Fruit fly (Drosophila melanogaster) whole organism, prepupa: ENCODE results near the gene CG5191.

Experiments
- CG10669 ChIP-seq: fragments of 200-800 bp; sonication (Bioruptor generic); optimal IDR thresholded peaks from 3 replicates; lab custom pipeline; 2018; ENCODE audit warnings: missing biosample characterization, mild to moderate bottlenecking, missing genetic modification characterization, moderate library complexity
- CG11294 ChIP-seq: fragments of 200-800 bp; sonication (Bioruptor generic); IDR thresholded peaks from 2 replicates; pipeline ENCODE4 v1.3.6; 2022; ENCODE audit warnings: missing biosample characterization, missing genetic modification characterization
- CG11762 ChIP-seq: fragments of 200-800 bp; sonication (Bioruptor generic); optimal IDR thresholded peaks from 3 replicates; lab custom pipeline; 2016; ENCODE audit warnings: missing biosample characterization, missing genetic modification characterization; ENCODE audit not compliant: insufficient read depth
- CG11902 ChIP-seq: fragments of 200-800 bp; sonication (Bioruptor generic); optimal IDR thresholded peaks from 3 replicates; lab custom pipeline; 2016; ENCODE audit warnings: missing biosample characterization, missing genetic modification characterization
- CG15336 ChIP-seq: fragments of 200-800 bp; sonication (Bioruptor generic); IDR thresholded peaks from 2 replicates; pipeline ENCODE4 v1.3.6; 2022; ENCODE audit warnings: missing biosample characterization, missing genetic modification characterization
- CG32006 ChIP-seq: fragments of 200-800 bp; sonication (Bioruptor generic); optimal IDR thresholded peaks from 3 replicates; lab custom pipeline; 2017; ENCODE audit warnings: missing biosample characterization, mild to moderate bottlenecking, missing genetic modification characterization
- CG4318 ChIP-seq: fragments of 200-800 bp; sonication (Bioruptor generic); optimal IDR thresholded peaks from 3 replicates; lab custom pipeline; 2017; ENCODE audit warnings: missing biosample characterization, mild to moderate bottlenecking, missing genetic modification characterization
- CG6163 ChIP-seq: fragments of 200-800 bp; sonication (Bioruptor generic); IDR thresholded peaks from 3 replicates; pipeline ENCODE4 v1.3.6; 2022; ENCODE audit warnings: missing biosample characterization, missing genetic modification characterization
- CG6276 ChIP-seq: fragments of 200-800 bp; sonication (Bioruptor generic); optimal IDR thresholded peaks from 2 replicates; lab custom pipeline; 2017; ENCODE audit warnings: missing biosample characterization, mild to moderate bottlenecking, missing genetic modification characterization
- CG6792 ChIP-seq: fragments of 200-800 bp; sonication (Bioruptor generic); optimal IDR thresholded peaks from 3 replicates; lab custom pipeline; 2016; ENCODE audit warnings: missing biosample characterization, missing genetic modification characterization
- CG6854 ChIP-seq: fragments of 200-800 bp; sonication (Bioruptor generic); optimal IDR thresholded peaks from 2 replicates; lab custom pipeline; 2017; ENCODE audit warnings: missing biosample characterization, mild to moderate bottlenecking, missing genetic modification characterization
- CG8119 ChIP-seq: fragments of 200-800 bp; sonication (Bioruptor generic); IDR thresholded peaks from 3 replicates; pipeline ENCODE4 v1.3.6; 2022; ENCODE audit warnings: missing biosample characterization, missing genetic modification characterization
- CG9139 ChIP-seq: fragments of 200-800 bp; sonication (Bioruptor generic); optimal IDR thresholded peaks from 3 replicates; lab custom pipeline; 2017; ENCODE audit warnings: missing biosample characterization, mild to moderate bottlenecking, missing genetic modification characterization
- Eip78C ChIP-seq: fragments of 200-800 bp; sonication (Bioruptor generic); peaks from one replicate; lab custom pipeline; 2016; ENCODE audit warnings: missing biosample characterization, missing genetic modification characterization
- Eip93F ChIP-seq: fragments of 200-800 bp; sonication (Bioruptor generic); optimal IDR thresholded peaks from 2 replicates; lab custom pipeline; 2016; ENCODE audit warnings: missing biosample characterization, mild to moderate bottlenecking, missing genetic modification characterization
- Ets21C ChIP-seq: fragments of 200-800 bp; sonication (Bioruptor generic); optimal IDR thresholded peaks from 3 replicates; lab custom pipeline; 2016; ENCODE audit warnings: missing biosample characterization, missing genetic modification characterization
- Ets96B ChIP-seq: fragments of 200-800 bp; optimal IDR thresholded peaks from 2 replicates; lab custom pipeline; 2019; ENCODE audit warnings: missing biosample characterization, mild to moderate bottlenecking, missing genetic modification characterization, moderate library complexity
- Hr38 ChIP-seq: sonication (Bioruptor generic); optimal IDR thresholded peaks from 2 replicates; lab custom pipeline; 2016; ENCODE audit warnings: missing biosample characterization, missing genetic modification characterization
- Hr39 ChIP-seq: fragments of 200-800 bp; sonication (Bioruptor generic); optimal IDR thresholded peaks from 2 replicates; lab custom pipeline; 2016; ENCODE audit warnings: missing biosample characterization, missing genetic modification characterization
- Lpt ChIP-seq: fragments of 200-800 bp; sonication (Bioruptor generic); optimal IDR thresholded peaks from 3 replicates; lab custom pipeline; 2016; ENCODE audit warnings: missing biosample characterization, missing genetic modification characterization
- Smox ChIP-seq: fragments of 200-800 bp; sonication (Bioruptor generic); optimal IDR thresholded peaks from 3 replicates; lab custom pipeline; 2016; ENCODE audit warnings: missing biosample characterization, missing genetic modification characterization
- Sox102F ChIP-seq: fragments of 200-800 bp; sonication (Bioruptor generic); optimal IDR thresholded peaks from 2 replicates; lab custom pipeline; 2016; ENCODE audit warnings: missing biosample characterization, mild to moderate bottlenecking, missing genetic modification characterization
- Sox14 ChIP-seq: fragments of 200-800 bp; sonication (Bioruptor generic); optimal IDR thresholded peaks from 3 replicates; lab custom pipeline; 2016; ENCODE audit warnings: missing biosample characterization, missing genetic modification characterization
- Sox15 ChIP-seq: fragments of 200-800 bp; sonication (Bioruptor generic); optimal IDR thresholded peaks from 3 replicates; lab custom pipeline; 2016; ENCODE audit warnings: missing biosample characterization, missing genetic modification characterization
- acj6 ChIP-seq: fragments of 200-800 bp; sonication (Bioruptor generic); optimal IDR thresholded peaks from 3 replicates; lab custom pipeline; 2016; ENCODE audit warnings: missing biosample characterization, missing genetic modification characterization
- cyc ChIP-seq: fragments of 200-800 bp; sonication (Bioruptor generic); optimal IDR thresholded peaks from 3 replicates; lab custom pipeline; 2016; ENCODE audit warnings: missing biosample characterization, missing genetic modification characterization
- dsx ChIP-seq: fragments of 200-800 bp; optimal IDR thresholded peaks from 3 replicates; lab custom pipeline; 2019; ENCODE audit warnings: missing biosample characterization, mild to moderate bottlenecking, missing genetic modification characterization, moderate library complexity; ENCODE audit not compliant: poor library complexity, severe bottlenecking
- eg ChIP-seq: fragments of 200-800 bp; sonication (Bioruptor generic); IDR thresholded peaks from 3 replicates; pipeline ENCODE4 v1.3.6; 2022; ENCODE audit warnings: missing biosample characterization, missing genetic modification characterization
- esn ChIP-seq: fragments of 200-800 bp; sonication (Bioruptor generic); optimal IDR thresholded peaks from 2 replicates; lab custom pipeline; 2016; ENCODE audit warnings: missing biosample characterization, mild to moderate bottlenecking, missing genetic modification characterization, moderate library complexity
- fd85E ChIP-seq: fragments of 200-800 bp; sonication (Bioruptor generic); optimal IDR thresholded peaks from 3 replicates; lab custom pipeline; 2016; ENCODE audit warnings: missing biosample characterization, missing genetic modification characterization
- lz ChIP-seq: fragments of 200-800 bp; sonication (Bioruptor generic); optimal IDR thresholded peaks from 3 replicates; lab custom pipeline; 2016; ENCODE audit warnings: missing biosample characterization, missing genetic modification characterization
- net ChIP-seq: fragments of 200-800 bp; sonication (Bioruptor generic); optimal IDR thresholded peaks from 3 replicates; lab custom pipeline; 2016; ENCODE audit warnings: missing biosample characterization, missing genetic modification characterization
- spab ChIP-seq: fragments of 200-800 bp; sonication (Bioruptor generic); optimal IDR thresholded peaks from 2 replicates; lab custom pipeline; 2017; ENCODE audit warnings: missing biosample characterization, mild to moderate bottlenecking, missing genetic modification characterization, missing genetic modification reagents
- ss ChIP-seq, 2 experiments: fragments of 200-800 bp; sonication (Bioruptor generic); optimal IDR thresholded peaks; 2 replicates in 1 of 2; 3 replicates in 1 of 2; lab custom pipeline; 2017 to 2018; ENCODE audit warnings: mild to moderate bottlenecking in 2 of 2, missing biosample characterization in 2 of 2, missing genetic modification characterization in 2 of 2, moderate library complexity in 1 of 2
- svp ChIP-seq: fragments of 200-800 bp; sonication (Bioruptor generic); peaks from one replicate; lab custom pipeline; 2016; ENCODE audit warnings: missing biosample characterization, missing genetic modification characterization
- vri ChIP-seq: fragments of 200-800 bp; sonication (Bioruptor generic); optimal IDR thresholded peaks from 3 replicates; lab custom pipeline; 2016; ENCODE audit warnings: missing biosample characterization, mild to moderate bottlenecking, missing genetic modification characterization

Gene CG5191

dm6 chr3R:20579816-20580215 is 19.2 kb downstream of the CG5191 start, which contains the start of the genes EloB and Srp14 (continued):
- TF ChIP-seq CG6276 (GFP tag; lab: Kevin White, UChicago), result no peak
- TF ChIP-seq lz (GFP tag; lab: Kevin White, UChicago), result peak; percentile 84
- TF ChIP-seq spab, result no peak
- no peak for TF ChIP-seq Sox102F (GFP tag; lab: Kevin White, UChicago)
- peak; percentile 32 for TF ChIP-seq Lpt (GFP tag; lab: Kevin White, UChicago)
- TF ChIP-seq CG10669 (GFP tag; lab: Kevin White, UChicago), result no peak
- TF ChIP-seq fd85E (GFP tag; lab: Kevin White, UChicago), result no peak
- peak; percentile 89 for TF ChIP-seq esn (GFP tag; lab: Kevin White, UChicago)
- TF ChIP-seq CG6163, result peak; percentile 77
- TF ChIP-seq Ets96B (tag; lab: Kevin White, UChicago), result peak; percentile 67
- TF ChIP-seq svp (GFP tag; lab: Kevin White, UChicago), result peak; percentile 96
- TF ChIP-seq eg, result peak; percentile 80
- no peak for TF ChIP-seq Smox
- peak; percentile 72 for TF ChIP-seq Ets21C (GFP tag; lab: Kevin White, UChicago)
- TF ChIP-seq acj6 (GFP tag; lab: Kevin White, UChicago), result peak; percentile 85
- peak; percentile 69 for TF ChIP-seq dsx (GFP tag; lab: Kevin White, UChicago)
- no peak for TF ChIP-seq net (GFP tag; lab: Kevin White, UChicago)
- peak; percentile 61 for TF ChIP-seq CG15336
- TF ChIP-seq ss (GFP tag; optimal IDR thresholded peaks at IDR 0.05; lab: Kevin White, UChicago), result no peak
- peak; percentile 61 for TF ChIP-seq CG11902 (GFP tag; lab: Kevin White, UChicago)

- no peak for TF ChIP-seq CG4318 (GFP tag; lab: Kevin White, UChicago)
- TF ChIP-seq Sox15, result no peak
- TF ChIP-seq CG8119 (GFP tag; lab: Robert Waterston, UW), result no peak
- no peak for TF ChIP-seq cyc (GFP tag; lab: Kevin White, UChicago)
- TF ChIP-seq CG10669 (GFP tag; lab: Kevin White, UChicago), result no peak
Measured at dm6 chr3R:20581376-20581775, 20.7 kb downstream of the CG5191 start, which contains the start of gene CG34008. Gene CG34008 (minus strand): TSS chr3R:20581522.

- TF ChIP-seq CG4318 (GFP tag; lab: Kevin White, UChicago) (no peak), Eip93F (no peak), Sox14 (GFP tag; lab: Kevin White, UChicago) (peak; percentile 64), eg (no peak), CG32006 (no peak), vri (no peak), Ets21C (GFP tag; lab: Kevin White, UChicago) (no peak), net (GFP tag; lab: Kevin White, UChicago) (no peak), CG9139 (no peak), Hr38 (GFP tag; lab: Kevin White, UChicago) (no peak), esn (GFP tag; lab: Kevin White, UChicago) (no peak), Eip78C (GFP tag; lab: Kevin White, UChicago) (peak; percentile 30), CG6792 (GFP tag; lab: Kevin White, UChicago) (no peak), Hr39 (no peak), CG11762 (no peak), CG11294 (GFP tag; lab: Robert Waterston, UW) (no peak), CG6854 (peak; percentile 14)
Measured at dm6 chr3R:20585566-20585965, 24.9 kb downstream of the CG5191 start, which contains the start of gene CG16953. Gene CG16953 (minus strand): TSS chr3R:20585833.

- TF ChIP-seq Sox102F (GFP tag; lab: Kevin White, UChicago) (no peak), CG6163 (peak; percentile 15; the same call in 1 of the 3 replicates)
- TF ChIP-seq, all 60 proteins: peak for 1
Measured at dm6 chr3R:20586409-20586808, 25.7 kb downstream of the CG5191 start.
